Fruit fly (Drosophila melanogaster) whole organism, wandering third instar larva: ENCODE measurements around the gene CG32195.

Experiments
- CG32264 ChIP-seq: fragments of 200-800 bp; sonication (Bioruptor generic); optimal IDR thresholded peaks from 2 replicates; lab custom pipeline; 2016; ENCODE audit warnings: missing biosample characterization, missing genetic modification characterization
- Dfd ChIP-seq: fragments of >200 bp; optimal IDR thresholded peaks from 2 replicates; lab custom pipeline; 2017; ENCODE audit warnings: missing biosample characterization, missing genetic modification characterization
- br ChIP-seq: fragments of 200-800 bp; sonication (Bioruptor generic); optimal IDR thresholded peaks from 2 replicates; lab custom pipeline; 2016; ENCODE audit warnings: missing biosample characterization, missing genetic modification characterization
- dmrt93B ChIP-seq: fragments of 200-800 bp; sonication (Bioruptor generic); optimal IDR thresholded peaks from 2 replicates; lab custom pipeline; 2018; ENCODE audit warnings: missing biosample characterization, mild to moderate bottlenecking, missing genetic modification characterization
- h ChIP-seq: fragments of 200-800 bp; sonication (Bioruptor generic); optimal IDR thresholded peaks from 3 replicates; lab custom pipeline; 2016; ENCODE audit warnings: missing biosample characterization, mild to moderate bottlenecking, missing genetic modification characterization
- jim ChIP-seq: fragments of 175-275, 200-325 bp; sonication (Bioruptor generic); optimal IDR thresholded peaks from 2 replicates; lab custom pipeline; 2016; ENCODE audit warnings: missing biosample characterization, mild to moderate bottlenecking, missing genetic modification characterization
- pan ChIP-seq: fragments of >200 bp; optimal IDR thresholded peaks from 2 replicates; lab custom pipeline; 2017
- psq ChIP-seq: fragments of 200-800 bp; sonication (Bioruptor generic); optimal IDR thresholded peaks from 3 replicates; lab custom pipeline; 2017; ENCODE audit warnings: missing biosample characterization, mild to moderate bottlenecking, missing genetic modification characterization, moderate library complexity
- rgr ChIP-seq: fragments of 200-800 bp; sonication (Bioruptor generic); optimal IDR thresholded peaks from 3 replicates; lab custom pipeline; 2016; ENCODE audit warnings: missing biosample characterization, mild to moderate bottlenecking, missing genetic modification characterization

dm6 chr3L:18139184-18139629, 26.4 kb downstream of the CG32195 start, which contains the start of gene geko:
- no peak for TF ChIP-seq br (GFP tag; lab: Kevin White, UChicago)
- no peak for TF ChIP-seq CG32264
- no peak for TF ChIP-seq pan
- no peak for TF ChIP-seq jim (GFP tag; lab: Kevin White, UChicago)
- TF ChIP-seq psq (GFP tag; lab: Kevin White, UChicago): no peak
- TF ChIP-seq h (GFP tag; lab: Kevin White, UChicago): no peak
- no peak for TF ChIP-seq rgr
- TF ChIP-seq Dfd (GFP tag; lab: Kevin White, UChicago): no peak
- TF ChIP-seq dmrt93B (GFP tag; lab: Kevin White, UChicago): no peak
